Worm (Caenorhabditis elegans) whole organism, L4/young adult: ENCODE data around the gene best-17.

Experiments used
- W03F9.2 ChIP-seq: fragments of 150-350 bp; optimal IDR thresholded peaks from 2 replicates; lab custom pipeline; 2014; ENCODE audit warnings: missing biosample characterization, missing genetic modification characterization
- dao-5 ChIP-seq: sonication (generic microtip); optimal IDR thresholded peaks from 2 replicates; lab custom pipeline; 2016; ENCODE audit warnings: missing genotype, missing genetic modification characterization, moderate library complexity, missing compliant biosample characterization
- him-1 ChIP-seq: sonication (generic microtip); optimal IDR thresholded peaks from 2 replicates; lab custom pipeline; 2016; ENCODE audit warnings: missing genotype, missing genetic modification reagents, missing genetic modification characterization, missing compliant biosample characterization

The best-17 gene

DNA sequence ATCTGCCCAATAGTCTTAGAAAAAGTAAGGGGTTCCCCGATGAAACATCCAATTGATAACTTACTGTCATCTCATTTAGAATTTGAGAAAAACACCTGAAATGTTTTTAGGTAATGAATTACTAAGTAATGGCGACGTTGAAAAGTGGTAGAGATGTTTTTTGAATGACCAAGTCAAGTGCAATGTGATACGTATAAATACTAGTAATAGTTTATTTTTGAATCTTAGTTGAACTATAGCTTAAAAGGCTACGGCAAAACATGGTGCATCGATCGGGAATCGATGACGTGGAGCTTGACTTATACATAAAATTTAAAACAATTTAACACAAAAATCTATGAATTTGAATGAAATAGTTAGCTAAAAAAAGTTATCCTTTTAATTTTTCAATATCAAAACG, at the start of gene best-17:
Gene best-17, minus strand, starts transcription at position 101 of the 400 bp plus-strand sequence.
- TF ChIP-seq dao-5 (tag; lab: Kevin White, UChicago), result no peak
- no peak for TF ChIP-seq W03F9.2 (tag; lab: Kevin White, UChicago)
- no peak for TF ChIP-seq him-1 (tag; lab: Kevin White, UChicago)

DNA sequence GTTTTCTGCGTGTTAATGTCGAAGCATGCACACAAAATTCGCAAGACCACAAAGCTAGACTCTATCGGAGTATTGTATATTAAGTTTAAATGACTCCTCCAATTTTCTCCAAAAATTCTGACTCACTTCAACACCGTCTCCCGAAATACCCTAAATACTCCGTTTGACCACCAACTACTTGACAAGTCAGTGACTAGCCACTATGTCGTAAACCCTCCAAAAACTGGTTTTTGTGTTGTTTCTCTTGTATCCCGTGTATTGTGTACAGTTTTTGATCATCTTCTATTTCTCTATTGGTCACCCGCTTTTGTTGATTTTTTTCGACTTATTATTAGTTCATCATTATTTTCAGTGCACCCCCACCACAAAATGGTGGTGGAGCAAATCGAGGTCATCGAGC, 48.9 kb upstream of the best-17 start, which contains the start of gene C09F5.1:
Gene C09F5.1, plus strand, starts transcription at position 353 of the 400 bp plus-strand sequence.
- TF ChIP-seq him-1 (tag; lab: Kevin White, UChicago) (no peak), W03F9.2 (tag; lab: Kevin White, UChicago) (no peak), dao-5 (tag; lab: Kevin White, UChicago) (no peak)

DNA sequence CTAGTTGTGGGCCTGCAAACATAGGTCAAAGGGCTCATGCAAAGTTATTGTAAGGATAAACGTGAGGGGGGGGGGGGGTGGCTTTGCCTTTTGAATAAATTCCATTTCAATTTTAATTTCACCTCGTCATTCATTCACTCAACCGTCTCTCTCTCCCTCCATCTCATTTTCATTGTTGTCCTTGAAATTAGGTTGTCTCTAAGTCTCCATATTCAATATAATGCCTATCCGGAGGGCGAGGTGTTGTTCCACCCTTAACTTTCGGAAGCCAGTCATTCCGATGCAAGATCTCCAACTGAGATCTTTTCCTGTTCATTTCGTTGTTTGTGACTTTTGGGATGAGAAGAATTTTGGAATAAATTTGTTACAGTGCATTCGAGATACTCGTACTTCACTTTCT, 47.8 kb upstream of the best-17 start:
- no peak for TF ChIP-seq W03F9.2 (tag; lab: Kevin White, UChicago)
- no peak for TF ChIP-seq him-1 (tag; lab: Kevin White, UChicago)
- TF ChIP-seq dao-5 (tag; lab: Kevin White, UChicago), result no peak

DNA sequence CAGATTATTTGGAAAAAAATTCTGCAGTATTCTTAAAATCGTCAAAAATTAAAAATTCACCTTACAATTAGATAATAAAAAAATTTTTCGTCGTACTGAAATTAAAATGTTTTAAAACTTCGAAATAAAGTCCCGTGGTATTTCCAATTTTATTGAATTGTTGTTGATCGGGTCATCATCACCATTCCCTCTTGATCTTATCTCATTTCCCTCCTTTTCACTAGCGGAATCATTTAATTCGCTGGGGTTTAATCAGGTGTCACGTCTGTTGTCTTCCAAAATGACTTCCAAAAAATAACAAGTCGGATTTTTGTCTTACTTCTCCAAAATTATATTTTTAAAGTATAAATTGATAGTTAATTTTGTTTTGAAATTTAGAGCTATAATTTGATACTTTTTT, 47.2 kb upstream of the best-17 start:
- TF ChIP-seq W03F9.2 (tag; lab: Kevin White, UChicago), result no peak
- TF ChIP-seq him-1 (tag; lab: Kevin White, UChicago), result no peak
- no peak for TF ChIP-seq dao-5 (tag; lab: Kevin White, UChicago)

DNA sequence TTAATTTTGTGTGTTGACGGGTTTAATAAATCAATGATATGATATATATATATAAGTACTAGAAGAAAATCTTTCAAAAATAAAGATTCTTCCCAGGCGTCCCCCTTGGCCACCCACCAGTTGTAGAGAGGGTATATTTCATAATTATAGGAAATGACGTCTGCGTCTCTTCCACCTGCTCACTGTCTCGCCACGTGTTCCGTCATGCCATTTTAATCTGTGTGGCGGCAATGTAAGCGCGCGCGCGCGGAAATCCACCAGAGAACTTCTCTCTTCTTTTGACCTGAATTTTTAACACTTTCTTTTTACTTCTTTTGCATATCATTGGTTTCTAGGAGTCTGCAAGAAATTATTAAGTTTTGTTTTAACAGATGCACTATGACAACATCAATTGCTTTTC, 44.9 kb upstream of the best-17 start:
- no peak for TF ChIP-seq W03F9.2 (tag; lab: Kevin White, UChicago)
- no peak for TF ChIP-seq him-1 (tag; lab: Kevin White, UChicago)
- TF ChIP-seq dao-5 (tag; lab: Kevin White, UChicago), result no peak

DNA sequence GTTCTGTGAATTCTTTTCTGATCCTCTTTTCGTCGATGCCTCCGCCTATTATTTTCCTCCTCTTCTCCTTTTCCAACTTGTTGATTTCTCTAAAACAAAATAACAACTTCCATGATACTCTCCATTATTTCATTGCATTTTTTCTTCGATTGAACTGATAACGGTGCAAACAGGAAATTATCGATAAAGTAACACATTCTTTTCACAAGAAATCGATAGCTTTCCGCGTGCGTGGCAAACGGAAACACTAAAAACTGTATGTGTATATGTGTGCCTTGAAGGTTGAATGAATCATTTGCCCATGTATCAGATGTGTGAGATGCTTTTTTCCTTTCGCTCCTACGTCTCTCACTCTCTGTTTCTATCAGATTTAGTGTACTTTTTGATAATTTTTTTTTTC, 42.1 kb upstream of the best-17 start:
- TF ChIP-seq W03F9.2 (tag; lab: Kevin White, UChicago), result no peak
- no peak for TF ChIP-seq him-1 (tag; lab: Kevin White, UChicago)
- no peak for TF ChIP-seq dao-5 (tag; lab: Kevin White, UChicago)

DNA sequence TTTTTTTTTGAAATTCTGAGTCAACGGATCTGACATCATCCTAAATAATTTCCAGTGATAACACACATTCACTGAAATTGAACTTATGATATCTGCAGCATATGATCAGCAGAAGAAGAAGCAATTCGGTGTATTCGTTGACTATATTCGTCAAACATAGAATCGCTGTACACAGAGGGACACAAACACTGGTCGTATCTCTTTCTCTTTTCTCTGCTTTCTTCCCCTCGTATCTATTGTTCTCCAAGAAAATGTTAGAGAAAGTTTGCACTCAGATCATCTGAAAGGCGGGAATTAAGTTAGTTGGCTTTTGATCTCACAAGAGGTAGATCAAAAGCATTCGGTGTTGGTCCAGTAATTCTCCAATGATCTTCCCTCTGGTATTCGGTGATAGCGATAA, 41.1 kb upstream of the best-17 start:
- TF ChIP-seq dao-5 (tag; lab: Kevin White, UChicago) (no peak), him-1 (tag; lab: Kevin White, UChicago) (no peak), W03F9.2 (tag; lab: Kevin White, UChicago) (no peak)

DNA sequence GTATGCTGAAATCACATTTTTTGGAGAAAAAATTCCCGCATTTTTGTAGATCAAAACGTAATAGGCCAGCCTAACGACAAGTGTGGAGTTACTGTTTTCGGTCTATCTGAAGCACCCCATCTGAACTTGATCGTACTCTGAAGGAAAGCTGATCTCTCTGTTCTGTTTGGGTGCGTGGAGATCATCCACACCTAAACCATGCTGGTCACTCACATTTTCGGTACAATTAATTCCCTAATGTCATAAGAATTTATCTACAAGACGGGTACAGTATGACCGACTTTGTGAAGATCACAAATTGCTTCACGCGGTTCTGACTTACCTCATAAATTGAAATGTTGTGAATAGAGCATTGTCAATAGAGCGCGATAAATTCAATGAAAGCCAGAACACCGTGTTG, 40.5 kb upstream of the best-17 start:
- TF ChIP-seq him-1 (tag; lab: Kevin White, UChicago) (no peak), W03F9.2 (tag; lab: Kevin White, UChicago) (no peak), dao-5 (tag; lab: Kevin White, UChicago) (no peak)

DNA sequence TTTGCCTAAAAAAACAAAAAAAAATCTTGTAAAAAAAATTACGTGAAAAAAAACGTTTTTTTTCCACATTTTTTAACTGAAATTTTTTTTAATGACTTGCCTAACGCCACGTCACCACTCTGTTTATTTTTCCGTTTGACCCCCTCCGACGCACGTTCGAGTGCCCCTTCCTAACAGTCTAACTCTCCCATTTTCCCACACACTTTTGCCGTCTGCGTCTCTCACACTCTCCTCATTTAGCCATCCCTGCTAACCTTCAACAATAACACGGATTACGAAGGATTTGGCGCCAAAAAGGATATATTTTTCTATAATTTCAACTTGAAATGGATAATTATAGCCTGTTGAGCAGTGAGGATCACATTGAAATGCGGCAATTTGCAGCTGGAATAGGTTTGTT, 37.8 kb upstream of the best-17 start:
- no peak for TF ChIP-seq him-1 (tag; lab: Kevin White, UChicago)

DNA sequence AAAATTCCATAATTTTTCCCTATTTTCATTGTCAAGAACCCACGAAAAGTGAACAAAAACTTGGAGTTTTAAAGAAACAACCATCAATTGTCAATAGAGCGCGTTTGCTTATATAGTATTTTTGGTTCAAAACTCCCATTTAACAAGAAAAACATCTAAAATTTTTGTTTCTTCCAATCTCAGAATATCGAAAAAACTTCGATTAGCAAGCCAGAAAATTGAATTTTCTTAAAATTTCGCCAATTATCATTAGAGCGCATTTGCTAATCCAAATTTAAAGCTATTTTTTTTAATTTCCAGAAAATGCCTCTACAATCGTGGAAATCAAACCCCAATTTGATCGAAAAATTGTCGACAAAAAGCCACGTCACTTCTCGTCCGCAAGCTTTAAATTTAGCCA, 37.0 kb upstream of the best-17 start, which contains the start of gene orai-1:
Gene orai-1, plus strand, starts transcription at position 301 of the 400 bp plus-strand sequence.
- no peak for TF ChIP-seq W03F9.2 (tag; lab: Kevin White, UChicago)

DNA sequence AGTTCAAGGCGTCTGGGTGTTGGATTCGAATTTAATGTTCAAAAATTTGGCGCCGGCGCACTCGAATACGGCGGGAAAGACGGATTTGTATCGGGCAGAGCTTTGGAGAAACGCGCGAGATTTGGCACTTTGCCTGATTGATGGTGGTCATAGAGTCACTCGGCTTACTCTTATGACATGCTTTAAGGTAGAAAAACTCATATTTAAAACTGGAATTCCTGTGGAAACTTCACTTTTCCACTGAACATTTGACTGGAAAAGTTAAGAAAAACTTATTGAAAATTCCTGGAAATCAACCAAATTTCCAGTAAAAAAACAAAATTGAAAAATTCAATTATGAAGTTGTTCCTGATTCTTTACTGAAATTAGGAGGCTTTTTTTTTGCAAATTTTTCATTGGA, 35.2 kb upstream of the best-17 start:
- TF ChIP-seq dao-5 (tag; lab: Kevin White, UChicago) (no peak), W03F9.2 (tag; lab: Kevin White, UChicago) (no peak), him-1 (tag; lab: Kevin White, UChicago) (no peak)

DNA sequence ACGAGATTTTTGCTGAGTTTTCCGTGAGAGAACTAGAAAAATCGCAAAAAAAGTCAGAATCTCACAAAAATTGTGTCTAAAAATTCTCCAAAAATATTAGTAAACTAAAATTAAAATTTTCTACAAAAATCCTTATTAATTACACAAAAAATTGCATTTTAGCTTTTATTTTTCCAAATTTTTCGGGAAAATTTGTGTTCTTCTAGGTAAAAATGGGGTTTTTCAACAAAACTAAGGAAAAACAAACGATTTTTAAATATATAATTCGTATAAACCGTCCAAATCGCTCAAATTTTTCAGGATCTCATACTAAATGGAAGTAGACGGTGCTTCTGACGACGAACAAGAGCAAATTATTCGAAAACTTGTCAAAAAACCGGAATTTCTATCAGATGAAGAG, 32.3 kb upstream of the best-17 start, which contains the start of gene W06E11.1:
Gene W06E11.1, plus strand, starts transcription at position 301 of the 400 bp plus-strand sequence.
- TF ChIP-seq him-1 (tag; lab: Kevin White, UChicago), result no peak
- TF ChIP-seq dao-5 (tag; lab: Kevin White, UChicago), result no peak
- no peak for TF ChIP-seq W03F9.2 (tag; lab: Kevin White, UChicago)

DNA sequence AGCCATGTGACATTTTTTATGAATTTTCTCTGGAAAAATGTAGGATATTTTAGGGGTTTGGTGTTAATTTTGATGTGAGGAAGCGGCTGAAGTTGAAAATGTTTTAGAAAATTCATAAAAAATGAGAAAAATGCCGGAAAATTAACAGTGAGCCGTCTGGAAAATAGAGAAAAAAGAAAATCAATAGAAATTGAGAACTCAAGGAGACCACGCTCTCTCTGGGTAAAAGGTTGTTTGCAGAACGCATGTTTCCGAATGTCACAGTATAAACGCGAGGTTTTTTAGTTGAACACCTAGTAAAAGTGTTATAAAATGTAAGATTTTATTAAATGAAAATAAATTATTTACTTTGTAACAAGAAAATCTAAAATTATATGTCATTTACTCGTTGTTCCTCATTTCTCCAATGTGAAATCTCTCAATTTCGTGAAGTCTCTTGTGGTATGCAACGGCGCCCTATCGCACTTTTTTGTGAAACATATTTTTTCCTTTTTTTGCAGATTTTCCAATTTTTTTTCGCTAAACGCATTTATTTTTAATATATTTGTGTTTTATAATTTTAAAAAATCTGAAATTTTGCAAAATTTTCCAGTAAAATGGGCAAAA, 30.9 kb upstream of the best-17 start, which contains the start of the genes tag-266 and tag-267:
Gene tag-266, minus strand, starts transcription at position 29 of the 606 bp plus-strand sequence.
Gene tag-267, plus strand, starts transcription at position 593 of the 606 bp plus-strand sequence.
- TF ChIP-seq dao-5 (tag; lab: Kevin White, UChicago), result no peak
- no peak for TF ChIP-seq him-1 (tag; lab: Kevin White, UChicago)
- peak; percentile 76 for TF ChIP-seq W03F9.2 (tag; lab: Kevin White, UChicago)

DNA sequence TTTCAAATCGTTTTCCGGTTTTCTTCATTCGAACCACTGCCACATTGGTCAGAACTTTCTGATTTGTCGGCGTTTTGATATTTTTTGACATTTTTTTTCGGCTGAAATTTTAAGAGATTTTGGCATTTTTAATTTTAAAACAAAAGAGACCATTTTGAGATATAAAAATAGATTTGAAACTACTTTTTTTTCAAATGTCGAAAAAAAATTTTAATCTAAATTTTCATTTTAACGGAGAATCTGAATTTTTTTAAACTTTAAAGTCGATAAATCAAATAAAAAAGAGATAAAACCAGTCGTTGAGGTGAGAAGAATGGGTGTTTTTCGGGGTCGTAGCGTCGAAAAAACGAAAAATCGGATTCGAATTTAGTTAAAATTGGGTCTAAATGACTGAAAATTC, 28.9 kb upstream of the best-17 start, which contains the start of gene sbds-1:
Gene sbds-1, minus strand, starts transcription at position 101 of the 400 bp plus-strand sequence.
- TF ChIP-seq dao-5 (tag; lab: Kevin White, UChicago) (no peak), him-1 (tag; lab: Kevin White, UChicago) (no peak), W03F9.2 (tag; lab: Kevin White, UChicago) (no peak)
